Fruit fly (Drosophila melanogaster) whole organism, prepupa: ENCODE results near the gene Pdh.

ENCODE experiments used
- CG10669 ChIP-seq: fragments of 200-800 bp; sonication (Bioruptor generic); optimal IDR thresholded peaks from 3 replicates; lab custom pipeline; 2018; ENCODE audit warnings: missing biosample characterization, mild to moderate bottlenecking, missing genetic modification characterization, moderate library complexity
- CG11762 ChIP-seq: fragments of 200-800 bp; sonication (Bioruptor generic); optimal IDR thresholded peaks from 3 replicates; lab custom pipeline; 2016; ENCODE audit warnings: missing biosample characterization, missing genetic modification characterization; ENCODE audit not compliant: insufficient read depth
- CG11902 ChIP-seq: fragments of 200-800 bp; sonication (Bioruptor generic); optimal IDR thresholded peaks from 3 replicates; lab custom pipeline; 2016; ENCODE audit warnings: missing biosample characterization, missing genetic modification characterization
- CG15336 ChIP-seq: fragments of 200-800 bp; sonication (Bioruptor generic); IDR thresholded peaks from 2 replicates; pipeline ENCODE4 v1.3.6; 2022; ENCODE audit warnings: missing biosample characterization, missing genetic modification characterization
- CG1621 ChIP-seq: fragments of 200-800 bp; sonication (Bioruptor generic); optimal IDR thresholded peaks from 3 replicates; lab custom pipeline; 2018; ENCODE audit warnings: missing biosample characterization, mild to moderate bottlenecking, missing genetic modification characterization
- CG32006 ChIP-seq: fragments of 200-800 bp; sonication (Bioruptor generic); optimal IDR thresholded peaks from 3 replicates; lab custom pipeline; 2017; ENCODE audit warnings: missing biosample characterization, mild to moderate bottlenecking, missing genetic modification characterization
- CG34406 ChIP-seq: fragments of 200-800 bp; sonication (Bioruptor generic); optimal IDR thresholded peaks from 3 replicates; lab custom pipeline; 2016; ENCODE audit warnings: missing biosample characterization, missing genetic modification characterization
- CG6792 ChIP-seq: fragments of 200-800 bp; sonication (Bioruptor generic); optimal IDR thresholded peaks from 3 replicates; lab custom pipeline; 2016; ENCODE audit warnings: missing biosample characterization, missing genetic modification characterization
- CG6808 ChIP-seq: fragments of 200-800 bp; sonication (Bioruptor generic); optimal IDR thresholded peaks from 3 replicates; lab custom pipeline; 2017; ENCODE audit warnings: missing biosample characterization, missing genetic modification characterization, mild to moderate bottlenecking, moderate library complexity, missing genetic modification reagents
- CG6854 ChIP-seq: fragments of 200-800 bp; sonication (Bioruptor generic); optimal IDR thresholded peaks from 2 replicates; lab custom pipeline; 2017; ENCODE audit warnings: missing biosample characterization, mild to moderate bottlenecking, missing genetic modification characterization
- CG7368 ChIP-seq: fragments of 200-800 bp; sonication (Bioruptor generic); optimal IDR thresholded peaks from 3 replicates; lab custom pipeline; 2016; ENCODE audit warnings: missing biosample characterization, missing genetic modification characterization
- CG8119 ChIP-seq: fragments of 200-800 bp; sonication (Bioruptor generic); IDR thresholded peaks from 3 replicates; pipeline ENCODE4 v1.3.6; 2022; ENCODE audit warnings: missing biosample characterization, missing genetic modification characterization
- Eip75B ChIP-seq: fragments of 200-800 bp; sonication (Bioruptor generic); optimal IDR thresholded peaks from 3 replicates; lab custom pipeline; 2016; ENCODE audit warnings: missing biosample characterization, missing genetic modification characterization
- Eip78C ChIP-seq: fragments of 200-800 bp; sonication (Bioruptor generic); peaks from one replicate; lab custom pipeline; 2016; ENCODE audit warnings: missing biosample characterization, missing genetic modification characterization
- Ets21C ChIP-seq: fragments of 200-800 bp; sonication (Bioruptor generic); optimal IDR thresholded peaks from 3 replicates; lab custom pipeline; 2016; ENCODE audit warnings: missing biosample characterization, missing genetic modification characterization
- Ets96B ChIP-seq: fragments of 200-800 bp; optimal IDR thresholded peaks from 2 replicates; lab custom pipeline; 2019; ENCODE audit warnings: missing biosample characterization, mild to moderate bottlenecking, missing genetic modification characterization, moderate library complexity
- Gug ChIP-seq: fragments of 200-800 bp; sonication (Bioruptor generic); IDR thresholded peaks from 2 replicates; pipeline ENCODE4 v1.3.6; 2022; ENCODE audit warnings: missing biosample characterization, missing genetic modification characterization
- Hr38 ChIP-seq: sonication (Bioruptor generic); optimal IDR thresholded peaks from 2 replicates; lab custom pipeline; 2016; ENCODE audit warnings: missing biosample characterization, missing genetic modification characterization
- Hr4 ChIP-seq: fragments of 200-800 bp; sonication (Bioruptor generic); optimal IDR thresholded peaks from 3 replicates; lab custom pipeline; 2016; ENCODE audit warnings: missing biosample characterization, missing genetic modification characterization
- Lpt ChIP-seq: fragments of 200-800 bp; sonication (Bioruptor generic); optimal IDR thresholded peaks from 3 replicates; lab custom pipeline; 2016; ENCODE audit warnings: missing biosample characterization, missing genetic modification characterization
- OdsH ChIP-seq: fragments of 200-800 bp; sonication (Bioruptor generic); optimal IDR thresholded peaks from 3 replicates; lab custom pipeline; 2016; ENCODE audit warnings: missing biosample characterization, missing genetic modification characterization
- Smox ChIP-seq: fragments of 200-800 bp; sonication (Bioruptor generic); optimal IDR thresholded peaks from 3 replicates; lab custom pipeline; 2016; ENCODE audit warnings: missing biosample characterization, missing genetic modification characterization
- Sox102F ChIP-seq: fragments of 200-800 bp; sonication (Bioruptor generic); optimal IDR thresholded peaks from 2 replicates; lab custom pipeline; 2016; ENCODE audit warnings: missing biosample characterization, mild to moderate bottlenecking, missing genetic modification characterization
- Sox14 ChIP-seq: fragments of 200-800 bp; sonication (Bioruptor generic); optimal IDR thresholded peaks from 3 replicates; lab custom pipeline; 2016; ENCODE audit warnings: missing biosample characterization, missing genetic modification characterization
- Sox15 ChIP-seq: fragments of 200-800 bp; sonication (Bioruptor generic); optimal IDR thresholded peaks from 3 replicates; lab custom pipeline; 2016; ENCODE audit warnings: missing biosample characterization, missing genetic modification characterization
- acj6 ChIP-seq: fragments of 200-800 bp; sonication (Bioruptor generic); optimal IDR thresholded peaks from 3 replicates; lab custom pipeline; 2016; ENCODE audit warnings: missing biosample characterization, missing genetic modification characterization
- dac ChIP-seq: fragments of 200-800 bp; sonication (Bioruptor generic); optimal IDR thresholded peaks from 2 replicates; lab custom pipeline; 2017; ENCODE audit warnings: missing biosample characterization, mild to moderate bottlenecking, missing genetic modification characterization
- dsx ChIP-seq: fragments of 200-800 bp; optimal IDR thresholded peaks from 3 replicates; lab custom pipeline; 2019; ENCODE audit warnings: missing biosample characterization, mild to moderate bottlenecking, missing genetic modification characterization, moderate library complexity; ENCODE audit not compliant: poor library complexity, severe bottlenecking
- eg ChIP-seq: fragments of 200-800 bp; sonication (Bioruptor generic); IDR thresholded peaks from 3 replicates; pipeline ENCODE4 v1.3.6; 2022; ENCODE audit warnings: missing biosample characterization, missing genetic modification characterization
- esn ChIP-seq: fragments of 200-800 bp; sonication (Bioruptor generic); optimal IDR thresholded peaks from 2 replicates; lab custom pipeline; 2016; ENCODE audit warnings: missing biosample characterization, mild to moderate bottlenecking, missing genetic modification characterization, moderate library complexity
- fd59A ChIP-seq: fragments of 200-800 bp; sonication (Bioruptor generic); optimal IDR thresholded peaks from 2 replicates; lab custom pipeline; 2017; ENCODE audit warnings: missing biosample characterization, mild to moderate bottlenecking, missing genetic modification characterization, missing genetic modification reagents
- fkh ChIP-seq: fragments of 200-800 bp; sonication (Bioruptor generic); optimal IDR thresholded peaks from 3 replicates; lab custom pipeline; 2017; ENCODE audit warnings: missing biosample characterization, mild to moderate bottlenecking, missing genetic modification characterization, moderate library complexity
- lz ChIP-seq: fragments of 200-800 bp; sonication (Bioruptor generic); optimal IDR thresholded peaks from 3 replicates; lab custom pipeline; 2016; ENCODE audit warnings: missing biosample characterization, missing genetic modification characterization
- net ChIP-seq: fragments of 200-800 bp; sonication (Bioruptor generic); optimal IDR thresholded peaks from 3 replicates; lab custom pipeline; 2016; ENCODE audit warnings: missing biosample characterization, missing genetic modification characterization
- salr ChIP-seq, 2 experiments: fragments of 200-800 bp; sonication (Bioruptor generic); optimal IDR thresholded peaks; 3 replicates each; lab custom pipeline; 2016 to 2018; ENCODE audit warnings: missing biosample characterization in 2 of 2, missing genetic modification characterization in 2 of 2, mild to moderate bottlenecking in 1 of 2
- spab ChIP-seq: fragments of 200-800 bp; sonication (Bioruptor generic); optimal IDR thresholded peaks from 2 replicates; lab custom pipeline; 2017; ENCODE audit warnings: missing biosample characterization, mild to moderate bottlenecking, missing genetic modification characterization, missing genetic modification reagents
- topi ChIP-seq: fragments of 200-800 bp; sonication (Bioruptor generic); optimal IDR thresholded peaks from 3 replicates; lab custom pipeline; 2016; ENCODE audit warnings: missing biosample characterization, missing genetic modification characterization

Gene Pdh

DNA sequence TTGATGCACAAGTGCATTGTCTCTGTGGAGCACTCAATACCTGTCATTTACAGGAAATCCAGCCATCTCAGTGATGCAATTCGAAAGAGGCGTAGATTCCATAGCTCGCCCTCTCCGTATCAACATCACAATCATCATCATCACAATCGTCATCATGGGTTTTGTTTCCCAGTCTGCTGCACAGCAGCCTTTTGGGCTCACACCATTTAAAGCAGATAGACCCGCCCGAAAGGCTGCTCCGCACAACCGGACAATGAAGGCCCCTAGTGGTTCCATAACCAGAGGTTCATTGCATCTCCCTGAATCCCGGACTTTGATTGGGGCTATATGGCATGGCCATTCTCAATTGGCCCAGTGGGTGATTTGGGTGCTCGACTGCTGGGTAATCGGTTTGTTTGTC, 19.2 kb downstream of the Pdh start:
- TF ChIP-seq eg (GFP tag; lab: Robert Waterston, UW) (0 out of 3 replicates have a peak, but pooled peaks have one; percentile 32), dac (no peak), Eip78C (GFP tag; lab: Kevin White, UChicago) (peak; percentile 41), lz (GFP tag; lab: Kevin White, UChicago) (no peak)

DNA sequence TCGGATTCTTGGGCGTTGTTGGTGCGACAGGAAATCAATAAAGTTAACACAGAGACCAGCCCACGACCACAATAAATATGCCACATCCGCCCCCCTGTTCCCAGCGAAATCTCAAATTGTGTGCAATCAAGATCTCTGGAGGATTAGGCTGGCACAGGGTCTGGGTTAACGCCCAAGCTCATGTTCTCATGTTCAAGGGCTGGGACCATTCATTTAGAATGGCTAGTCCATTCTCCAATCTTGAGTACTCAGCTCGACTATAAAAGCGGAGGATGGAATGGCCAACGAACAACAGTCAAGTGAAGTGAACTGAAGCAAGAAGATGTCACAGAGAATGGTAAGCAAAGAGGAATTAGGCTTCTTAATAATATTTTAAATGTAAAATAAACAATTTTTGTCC, 21.1 kb downstream of the Pdh start, which contains the start of gene CG13056:
CG13056 (plus strand) TSS at position 301 of the 400 bp plus-strand sequence.
- TF ChIP-seq Ets96B (tag; lab: Kevin White, UChicago) (no peak), net (GFP tag; lab: Kevin White, UChicago) (no peak), CG7368 (GFP tag; lab: Kevin White, UChicago) (no peak), OdsH (GFP tag; lab: Kevin White, UChicago) (no peak), Hr4 (GFP tag; lab: Kevin White, UChicago) (no peak), CG6792 (GFP tag; lab: Kevin White, UChicago) (no peak), CG34406 (GFP tag; lab: Kevin White, UChicago) (no peak), Eip75B (GFP tag; lab: Kevin White, UChicago) (no peak), dsx (GFP tag; lab: Kevin White, UChicago) (no peak), Smox (GFP tag; lab: Kevin White, UChicago) (no peak), Gug (GFP tag; lab: Robert Waterston, UW) (no peak), acj6 (GFP tag; lab: Kevin White, UChicago) (no peak), CG6854 (no peak), salr (GFP tag; optimal IDR thresholded peaks at IDR 0.05; lab: Kevin White, UChicago) (no peak), topi (GFP tag; lab: Kevin White, UChicago) (no peak), Lpt (GFP tag; lab: Kevin White, UChicago) (no peak)

DNA sequence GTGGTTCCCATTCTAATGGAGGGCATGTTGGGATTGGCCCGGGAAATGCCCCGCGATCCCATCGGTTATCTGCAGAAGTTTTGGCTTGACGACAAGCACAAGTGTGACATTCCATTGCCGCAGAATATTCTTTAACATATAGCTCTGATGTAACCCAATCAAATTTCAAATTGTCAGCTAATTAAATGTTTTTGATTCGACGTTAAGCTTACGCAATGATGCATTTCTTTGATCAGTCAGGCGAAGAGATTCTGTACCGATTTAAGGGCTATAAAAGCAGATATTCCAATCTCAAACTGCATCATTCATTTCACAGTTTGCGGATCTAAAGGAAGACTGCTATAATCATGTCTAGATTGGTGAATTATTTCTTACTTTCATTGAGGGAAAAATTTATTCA, 22.5 kb downstream of the Pdh start, which contains the start of gene retinin:
retinin (plus strand) TSS at position 301 of the 400 bp plus-strand sequence.
- TF ChIP-seq Hr38 (GFP tag; lab: Kevin White, UChicago): no peak
- no peak for TF ChIP-seq fd59A (GFP tag; lab: Kevin White, UChicago)
- no peak for TF ChIP-seq CG32006

DNA sequence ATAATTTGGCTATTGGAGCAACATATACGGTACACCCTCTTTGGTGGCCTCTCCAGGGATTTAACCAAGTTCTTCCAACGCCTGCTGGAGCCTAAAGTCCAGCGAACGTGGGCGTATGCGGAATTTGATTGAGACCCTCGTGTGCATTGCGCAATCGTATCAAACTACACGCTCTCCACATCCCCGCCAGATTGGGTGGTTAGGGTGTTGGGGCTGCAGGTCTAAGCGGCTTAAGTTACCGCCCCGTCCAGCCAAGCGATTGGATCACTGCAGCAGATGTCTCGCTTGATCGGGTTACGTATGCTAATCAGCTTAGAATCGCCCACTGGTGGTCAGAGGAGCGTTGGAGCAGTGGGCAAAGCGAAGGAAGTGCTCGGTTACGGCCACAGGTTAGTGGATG, 23.4 kb downstream of the Pdh start, which contains the start of gene CG33060:
CG33060 (plus strand) TSS at position 301 of the 400 bp plus-strand sequence.
- TF ChIP-seq CG15336 (GFP tag; lab: Robert Waterston, UW): no peak
- TF ChIP-seq Sox14 (GFP tag; lab: Kevin White, UChicago): no peak
- no peak for TF ChIP-seq Sox15 (GFP tag; lab: Kevin White, UChicago)

DNA sequence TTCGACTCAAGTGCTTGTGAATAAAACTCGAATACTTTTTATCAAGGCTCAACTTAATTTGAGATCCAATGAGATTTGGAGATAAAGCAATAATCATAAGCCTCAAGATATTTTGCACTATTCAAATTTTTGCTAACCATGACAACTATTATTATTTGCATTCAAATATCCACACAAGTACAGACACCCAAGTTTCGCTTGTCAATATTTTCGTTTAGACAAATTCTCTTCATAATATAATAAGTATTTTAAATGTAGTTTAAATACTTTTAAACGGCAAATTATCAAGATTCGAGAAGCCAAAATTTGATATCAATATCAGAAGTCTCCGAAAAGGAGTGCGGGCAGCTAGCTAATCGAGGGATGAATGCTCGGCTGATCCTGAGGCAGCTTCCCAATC, 24.6 kb downstream of the Pdh start, which contains the start of gene CG33061:
CG33061 (plus strand) TSS at position 301 of the 400 bp plus-strand sequence.
- no peak for TF ChIP-seq CG6808 (GFP tag; lab: Kevin White, UChicago)
- no peak for TF ChIP-seq OdsH (GFP tag; lab: Kevin White, UChicago)
- no peak for TF ChIP-seq esn (GFP tag; lab: Kevin White, UChicago)
- no peak for TF ChIP-seq fkh
- no peak for TF ChIP-seq CG1621 (tag; lab: Kevin White, UChicago)
- TF ChIP-seq Smox (GFP tag; lab: Kevin White, UChicago): no peak
- no peak for TF ChIP-seq Sox102F (GFP tag; lab: Kevin White, UChicago)
- TF ChIP-seq CG8119: no peak
- no peak for TF ChIP-seq acj6 (GFP tag; lab: Kevin White, UChicago)
- TF ChIP-seq CG10669 (GFP tag; lab: Kevin White, UChicago): no peak
- TF ChIP-seq Ets21C (GFP tag; lab: Kevin White, UChicago): no peak
- no peak for TF ChIP-seq CG6792 (GFP tag; lab: Kevin White, UChicago)
- no peak for TF ChIP-seq Sox15 (GFP tag; lab: Kevin White, UChicago)
- no peak for TF ChIP-seq CG11902
- no peak for TF ChIP-seq spab (GFP tag; lab: Kevin White, UChicago)
- no peak for TF ChIP-seq CG11762 (GFP tag; lab: Kevin White, UChicago)
- no peak for TF ChIP-seq Eip78C (GFP tag; lab: Kevin White, UChicago)
- no peak for TF ChIP-seq CG32006
